Worm (Caenorhabditis elegans) whole organism, L3 larva: ENCODE measurements around the gene C45G9.10.

Experiments used
- R02D3.7 ChIP-seq: fragments of 150-350 bp; optimal IDR thresholded peaks from 2 replicates; lab custom pipeline; 2014; ENCODE audit warnings: missing biosample characterization, missing genetic modification characterization
- ZK546.5 ChIP-seq: sonication (generic microtip); optimal IDR thresholded peaks from 2 replicates; lab custom pipeline; 2017; ENCODE audit warnings: missing biosample characterization, missing genetic modification characterization
- ama-1 ChIP-seq: fragments of 150-350 bp; optimal IDR thresholded peaks from 2 replicates; lab custom pipeline; 2018
- ceh-16 ChIP-seq: sonication (generic microtip); optimal IDR thresholded peaks from 2 replicates; lab custom pipeline; 2017; ENCODE audit warnings: missing biosample characterization, missing genetic modification characterization
- ceh-28 ChIP-seq: fragments of 150-350 bp; optimal IDR thresholded peaks from 2 replicates; lab custom pipeline; 2014; ENCODE audit warnings: missing biosample characterization, missing genetic modification reagents, missing genetic modification characterization
- ceh-82 ChIP-seq: fragments of 150-350 bp; optimal IDR thresholded peaks from 2 replicates; lab custom pipeline; 2014; ENCODE audit warnings: missing biosample characterization, missing genetic modification characterization
- ceh-9 ChIP-seq: sonication (generic microtip); optimal IDR thresholded peaks from 2 replicates; lab custom pipeline; 2018; ENCODE audit warnings: missing biosample characterization, missing genetic modification characterization
- daf-12 ChIP-seq: fragments of 150-350 bp; optimal IDR thresholded peaks from 2 replicates; lab custom pipeline; 2014; ENCODE audit warnings: missing biosample characterization, missing genetic modification reagents, missing genetic modification characterization
- elt-3 ChIP-seq, 3 experiments: fragments of 150-350 bp in 1 of 3; sonication (generic microtip) in 2 of 3; optimal IDR thresholded peaks; 2 replicates in 2 of 3; 4 replicates in 1 of 3; lab custom pipeline; 2014 to 2017; ENCODE audit warnings: missing biosample characterization in 3 of 3, missing genetic modification characterization in 3 of 3
- fkh-10 ChIP-seq: sonication (generic microtip); optimal IDR thresholded peaks from 2 replicates; lab custom pipeline; 2017; ENCODE audit warnings: missing biosample characterization, missing genetic modification reagents, missing genetic modification characterization
- fkh-2 ChIP-seq: fragments of 150-350 bp; optimal IDR thresholded peaks from 2 replicates; lab custom pipeline; 2014; ENCODE audit warnings: missing biosample characterization, missing genetic modification reagents, missing genetic modification characterization
- fos-1 ChIP-seq: fragments of 150-350 bp; optimal IDR thresholded peaks from 2 replicates; lab custom pipeline; 2014; ENCODE audit warnings: missing biosample characterization, missing genetic modification characterization
- hmg-11 ChIP-seq: sonication (generic microtip); optimal IDR thresholded peaks from 2 replicates; lab custom pipeline; 2016; ENCODE audit warnings: missing genetic modification characterization, missing compliant biosample characterization
- lsy-12 ChIP-seq: sonication (generic microtip); optimal IDR thresholded peaks from 2 replicates; lab custom pipeline; 2016; ENCODE audit warnings: mild to moderate bottlenecking, missing genetic modification characterization, missing compliant biosample characterization
- mml-1 ChIP-seq: fragments of 150-350 bp; sonication (generic microtip); optimal IDR thresholded peaks from 3 replicates; lab custom pipeline; 2014; ENCODE audit warnings: missing biosample characterization, missing genetic modification characterization
- nfya-1 ChIP-seq: sonication (generic microtip); optimal IDR thresholded peaks from 2 replicates; lab custom pipeline; 2017; ENCODE audit warnings: missing genetic modification characterization, mild to moderate bottlenecking, missing compliant biosample characterization, antibody characterized with exemption, moderate library complexity; ENCODE audit not compliant: insufficient read depth
- nhr-11 ChIP-seq: fragments of 150-350 bp; optimal IDR thresholded peaks from 2 replicates; lab custom pipeline; 2014; ENCODE audit warnings: missing biosample characterization, missing genetic modification characterization
- nhr-12 ChIP-seq: fragments of 150-350 bp; optimal IDR thresholded peaks from 2 replicates; lab custom pipeline; 2014; ENCODE audit warnings: missing biosample characterization, missing genetic modification characterization
- nhr-23 ChIP-seq: fragments of 150-350 bp; optimal IDR thresholded peaks from 2 replicates; lab custom pipeline; 2014; ENCODE audit warnings: missing biosample characterization, missing genetic modification reagents, missing genetic modification characterization
- nhr-25 ChIP-seq: sonication (generic microtip); optimal IDR thresholded peaks from 2 replicates; lab custom pipeline; 2017; ENCODE audit warnings: missing biosample characterization, missing genetic modification characterization
- nhr-43 ChIP-seq: sonication (generic microtip); optimal IDR thresholded peaks from 2 replicates; lab custom pipeline; 2016; ENCODE audit warnings: mild to moderate bottlenecking, missing genetic modification characterization, missing compliant biosample characterization; ENCODE audit not compliant: poor library complexity, severe bottlenecking
- nhr-77 ChIP-seq: fragments of 150-350 bp; optimal IDR thresholded peaks from 2 replicates; lab custom pipeline; 2014; ENCODE audit warnings: missing biosample characterization, missing genetic modification characterization
- pha-4 ChIP-seq: fragments of 150-350 bp; optimal IDR thresholded peaks from 2 replicates; lab custom pipeline; 2014; ENCODE audit warnings: missing biosample characterization, missing genetic modification reagents, missing genetic modification characterization
- pqm-1 ChIP-seq: fragments of 150-350 bp; optimal IDR thresholded peaks from 2 replicates; lab custom pipeline; 2017; ENCODE audit warnings: missing biosample characterization, missing genetic modification characterization, inconsistent platforms
- sea-2 ChIP-seq: fragments of 150-350 bp; sonication (generic microtip); optimal IDR thresholded peaks from 4 replicates; lab custom pipeline; 2014; ENCODE audit warnings: missing biosample characterization, missing genetic modification reagents, missing genetic modification characterization
- skn-1 ChIP-seq: fragments of 150-350 bp; optimal IDR thresholded peaks from 2 replicates; lab custom pipeline; 2014; ENCODE audit warnings: missing biosample characterization, missing genetic modification characterization
- snpc-4 ChIP-seq: fragments of 150-350 bp; optimal IDR thresholded peaks from 2 replicates; lab custom pipeline; 2014; ENCODE audit warnings: missing biosample characterization, missing genetic modification characterization
- tbx-2 ChIP-seq: sonication (generic microtip); optimal IDR thresholded peaks from 2 replicates; lab custom pipeline; 2016; ENCODE audit warnings: mild to moderate bottlenecking, missing genetic modification characterization, missing compliant biosample characterization
- unc-39 ChIP-seq: sonication (generic microtip); optimal IDR thresholded peaks from 4 replicates; lab custom pipeline; 2017; ENCODE audit warnings: missing biosample characterization, missing genetic modification characterization
- unc-62 ChIP-seq: fragments of 150-350 bp; sonication (generic microtip); optimal IDR thresholded peaks from 4 replicates; lab custom pipeline; 2014; ENCODE audit warnings: missing biosample characterization, missing genetic modification reagents, missing genetic modification characterization
- zag-1 ChIP-seq: fragments of 150-350 bp; optimal IDR thresholded peaks from 2 replicates; lab custom pipeline; 2014; ENCODE audit warnings: missing biosample characterization, missing genetic modification characterization
- ztf-11 ChIP-seq: fragments of 150-350 bp; optimal IDR thresholded peaks from 2 replicates; lab custom pipeline; 2014; ENCODE audit warnings: missing biosample characterization, missing genetic modification characterization
- ztf-4 ChIP-seq: fragments of 150-350 bp; optimal IDR thresholded peaks from 2 replicates; lab custom pipeline; 2014; ENCODE audit warnings: missing biosample characterization, missing genetic modification characterization

Gene C45G9.10

ce11 chrIII:5099500-5099899, 37.8 kb upstream of the C45G9.10 start:
- TF ChIP-seq nhr-43 (tag; lab: Kevin White, UChicago) (peak; percentile 33), lsy-12 (tag; lab: Kevin White, UChicago) (no peak)

- TF ChIP-seq nhr-25 (no peak), fkh-2 (tag; lab: Kevin White, UChicago) (no peak), hmg-11 (tag; lab: Kevin White, UChicago) (no peak), nfya-1 (no peak), lsy-12 (tag; lab: Kevin White, UChicago) (no peak), elt-3 (tag; optimal IDR thresholded peaks at IDR 0.05; lab: Kevin White, UChicago) (no peak), snpc-4 (no peak), unc-39 (tag; lab: Kevin White, UChicago) (no peak), ZK546.5 (no peak), skn-1 (no peak), mml-1 (tag; lab: Kevin White, UChicago) (no peak), nhr-11 (tag; lab: Kevin White, UChicago) (no peak), fos-1 (no peak), sea-2 (GFP tag; lab: Kevin White, UChicago) (no peak), pqm-1 (tag; lab: Kevin White, UChicago) (no peak), nhr-12 (tag; lab: Kevin White, UChicago) (no peak)
Observed at ce11 chrIII:5098740-5099276, 37.1 kb upstream of the C45G9.10 start.

ce11 chrIII:5096741-5097140, 35.0 kb upstream of the C45G9.10 start:
- TF ChIP-seq nhr-23 (tag; lab: Kevin White, UChicago) (peak; percentile 75), ZK546.5 (no peak), fkh-2 (tag; lab: Kevin White, UChicago) (no peak), elt-3 (tag; optimal IDR thresholded peaks at IDR 0.05; lab: Kevin White, UChicago) (peak; percentile 46 to 70 (median 48)), nhr-25 (peak; percentile 32), fkh-10 (no peak), ztf-4 (no peak), daf-12 (tag; lab: Kevin White, UChicago) (no peak), unc-39 (tag; lab: Kevin White, UChicago) (no peak), nhr-12 (tag; lab: Kevin White, UChicago) (no peak), ceh-28 (tag; lab: Kevin White, UChicago) (no peak), nhr-43 (tag; lab: Kevin White, UChicago) (peak; percentile 89), ztf-11 (tag; lab: Kevin White, UChicago) (no peak), skn-1 (no peak), ama-1 (lab: Kevin White, UChicago) (no peak)

ce11 chrIII:5094506-5094905, 32.8 kb upstream of the C45G9.10 start, which contains the start of gene F54D8.10:
Gene F54D8.10, plus strand, starts transcription at chrIII:5094806.
- TF ChIP-seq ztf-11 (tag; lab: Kevin White, UChicago), result no peak
- TF ChIP-seq lsy-12 (tag; lab: Kevin White, UChicago), result no peak
- TF ChIP-seq ceh-16 (tag; lab: Kevin White, UChicago), result no peak
- TF ChIP-seq nhr-23 (tag; lab: Kevin White, UChicago), result no peak
- TF ChIP-seq daf-12 (tag; lab: Kevin White, UChicago), result no peak
- no peak for TF ChIP-seq ztf-4
- TF ChIP-seq ceh-82 (tag; lab: Kevin White, UChicago), result no peak
- no peak for TF ChIP-seq R02D3.7
- no peak for TF ChIP-seq nfya-1
- no peak for TF ChIP-seq ceh-9 (tag; lab: Kevin White, UChicago)
- no peak for TF ChIP-seq unc-62 (GFP tag; lab: Kevin White, UChicago)
- no peak for TF ChIP-seq nhr-11 (tag; lab: Kevin White, UChicago)
- TF ChIP-seq fkh-2 (tag; lab: Kevin White, UChicago), result no peak
- TF ChIP-seq, all 47 proteins: peak for 0

- TF ChIP-seq nhr-11 (tag; lab: Kevin White, UChicago) (no peak), nhr-25 (no peak), lsy-12 (tag; lab: Kevin White, UChicago) (no peak), tbx-2 (tag; lab: Kevin White, UChicago) (no peak), sea-2 (GFP tag; lab: Kevin White, UChicago) (no peak), ama-1 (lab: Kevin White, UChicago) (peak; percentile 14)
Observed at ce11 chrIII:5092345-5092744, 30.6 kb upstream of the C45G9.10 start.

- TF ChIP-seq pha-4 (tag; lab: Kevin White, UChicago), result no peak
- TF ChIP-seq ceh-16 (tag; lab: Kevin White, UChicago), result no peak
- TF ChIP-seq nhr-25, result peak; percentile 6
- no peak for TF ChIP-seq nhr-77 (tag; lab: Kevin White, UChicago)
- TF ChIP-seq zag-1 (tag; lab: Kevin White, UChicago), result no peak
- no peak for TF ChIP-seq ceh-82 (tag; lab: Kevin White, UChicago)
- TF ChIP-seq nhr-43 (tag; lab: Kevin White, UChicago), result peak; percentile 67
- peak; percentile 27 for TF ChIP-seq nhr-23 (tag; lab: Kevin White, UChicago)
- TF ChIP-seq unc-62 (GFP tag; lab: Kevin White, UChicago), result no peak
Observed at ce11 chrIII:5089489-5089888, 27.8 kb upstream of the C45G9.10 start.
